Worm (Caenorhabditis elegans): ENCODE measurements around the gene Y73B6BL.47.

The Y73B6BL.47 gene

ce11 chrIV:6373721-6374120 lies 12.0 kb downstream of the Y73B6BL.47 start:
- TF ChIP-seq unc-55 (GFP tag; optimal IDR thresholded peaks at IDR 0.05), result no peak
- TF ChIP-seq pqm-1 (tag; optimal IDR thresholded peaks at IDR 0.05), result no peak
- no peak for TF ChIP-seq rnt-1 (tag; optimal IDR thresholded peaks at IDR 0.05)

ce11 chrIV:6376473-6377115 lies 14.8 kb downstream of the Y73B6BL.47 start, which contains the start of the genes hrpf-2 and bli-6:
hrpf-2 (minus strand) TSS chrIV:6376523.
bli-6 (plus strand) TSS chrIV:6377065.
- no peak for TF ChIP-seq ama-1 (optimal IDR thresholded peaks at IDR 0.05)
- peak; percentile 8 for TF ChIP-seq ref-2 (tag; optimal IDR thresholded peaks at IDR 0.05)
- peak; percentile 34 for TF ChIP-seq unc-42 (tag; optimal IDR thresholded peaks at IDR 0.05)
- no peak for TF ChIP-seq ceh-9 (tag; optimal IDR thresholded peaks at IDR 0.05)
- peak; percentile 42 for TF ChIP-seq ceh-18 (tag; optimal IDR thresholded peaks at IDR 0.05)
- TF ChIP-seq nfya-1 (tag; optimal IDR thresholded peaks at IDR 0.05), result peak; percentile 44

ce11 chrIV:6377335-6378069 lies 15.7 kb downstream of the Y73B6BL.47 start:
- TF ChIP-seq hlh-13 (GFP tag; optimal IDR thresholded peaks at IDR 0.05), result no peak
- no peak for TF ChIP-seq dmd-4 (tag; optimal IDR thresholded peaks at IDR 0.05; ENCODE audit: borderline replicate concordance)
- TF ChIP-seq ceh-9 (tag; optimal IDR thresholded peaks at IDR 0.05), result no peak
- no peak for TF ChIP-seq che-1 (tag; optimal IDR thresholded peaks at IDR 0.05)
- no peak for TF ChIP-seq fkh-10 (GFP tag; optimal IDR thresholded peaks at IDR 0.05)

ce11 chrIV:6378398-6378797 lies 16.6 kb downstream of the Y73B6BL.47 start:
- TF ChIP-seq elt-4 (tag; optimal IDR thresholded peaks at IDR 0.05) (no peak), ceh-14 (tag; optimal IDR thresholded peaks at IDR 0.05) (no peak), C38D4.7 (GFP tag; optimal IDR thresholded peaks at IDR 0.05) (no peak), dve-1 (tag; optimal IDR thresholded peaks at IDR 0.05) (no peak), elt-2 (tag; optimal IDR thresholded peaks at IDR 0.05) (no peak), pros-1 (tag; optimal IDR thresholded peaks at IDR 0.05) (no peak), ceh-48 (tag; optimal IDR thresholded peaks at IDR 0.05) (no peak), eyg-1 (tag; optimal IDR thresholded peaks at IDR 0.05) (no peak), ets-4 (tag; optimal IDR thresholded peaks at IDR 0.05) (no peak), ztf-16 (tag; optimal IDR thresholded peaks at IDR 0.05) (no peak), nhr-232 (tag; optimal IDR thresholded peaks at IDR 0.05) (no peak), ceh-22 (tag; optimal IDR thresholded peaks at IDR 0.05) (no peak)

ce11 chrIV:6383970-6384369 lies 22.2 kb downstream of the Y73B6BL.47 start, which contains the start of gene shl-1:
shl-1 (minus strand) TSS chrIV:6384070.
- no peak for TF ChIP-seq pqm-1 (tag; optimal IDR thresholded peaks at IDR 0.05)
- no peak for TF ChIP-seq lin-11 (tag; optimal IDR thresholded peaks at IDR 0.05)
- no peak for TF ChIP-seq sox-4 (tag; optimal IDR thresholded peaks at IDR 0.05)
- TF ChIP-seq unc-3 (GFP tag; conservative IDR thresholded peaks at IDR 0.05), result no peak
- TF ChIP-seq unc-3 (tag; optimal IDR thresholded peaks at IDR 0.05), result no peak
- TF ChIP-seq C08G9.2 (tag; optimal IDR thresholded peaks at IDR 0.05), result no peak
- TF ChIP-seq ceh-19 (GFP tag; optimal IDR thresholded peaks at IDR 0.05), result no peak

- TF ChIP-seq unc-42 (tag; optimal IDR thresholded peaks at IDR 0.05), result peak; percentile 77
- TF ChIP-seq ceh-19 (GFP tag; optimal IDR thresholded peaks at IDR 0.05), result peak; percentile 47
- TF ChIP-seq elt-2 (tag; optimal IDR thresholded peaks at IDR 0.05), result no peak
- no peak for TF ChIP-seq nhr-11 (tag; optimal IDR thresholded peaks at IDR 0.05)
- TF ChIP-seq K02D7.2 (tag; optimal IDR thresholded peaks at IDR 0.05), result no peak
- no peak for TF ChIP-seq ceh-45 (GFP tag; IDR thresholded peaks at IDR 0.05)
- TF ChIP-seq ceh-34 (tag; optimal IDR thresholded peaks at IDR 0.05), result peak; percentile 11
These were observed 23.2 kb downstream of the Y73B6BL.47 start for ce11 chrIV:6385010-6385409.

All from whole organism, late embryonic.